Worm (Caenorhabditis elegans) whole organism, L2 larva: ENCODE measurements around the gene nfyc-1.

Experiments used
- C34F6.9 ChIP-seq: fragments of 150-350 bp; optimal IDR thresholded peaks from 2 replicates; lab custom pipeline; 2014; ENCODE audit warnings: missing biosample characterization, missing genetic modification characterization
- F13H6.1 ChIP-seq: sonication (generic microtip); optimal IDR thresholded peaks from 2 replicates; lab custom pipeline; 2016; ENCODE audit warnings: missing genetic modification characterization, missing compliant biosample characterization
- R02D3.7 ChIP-seq: fragments of 150-350 bp; optimal IDR thresholded peaks from 2 replicates; lab custom pipeline; 2014; ENCODE audit warnings: missing biosample characterization, missing genetic modification characterization
- Y55F3AM.14 ChIP-seq: fragments of 200-800 bp; sonication (Bioruptor generic); optimal IDR thresholded peaks from 2 replicates; lab custom pipeline; 2018; ENCODE audit warnings: mild to moderate bottlenecking, missing genetic modification characterization, missing compliant biosample characterization
- ZK546.5 ChIP-seq: sonication (generic microtip); optimal IDR thresholded peaks from 2 replicates; lab custom pipeline; 2017; ENCODE audit warnings: missing biosample characterization, missing genetic modification characterization
- alr-1 ChIP-seq: fragments of 150-350 bp; optimal IDR thresholded peaks from 2 replicates; lab custom pipeline; 2014; ENCODE audit warnings: missing biosample characterization, missing genetic modification characterization
- aly-2 ChIP-seq: fragments of 150-350 bp; optimal IDR thresholded peaks from 2 replicates; lab custom pipeline; 2014; ENCODE audit warnings: missing biosample characterization, missing genetic modification characterization
- ama-1 ChIP-seq: fragments of 150-350 bp; optimal IDR thresholded peaks from 2 replicates; lab custom pipeline; 2018; ENCODE audit warnings: inconsistent platforms
- blmp-1 ChIP-seq: sonication (generic microtip); optimal IDR thresholded peaks from 2 replicates; lab custom pipeline; 2017; ENCODE audit warnings: missing genetic modification characterization, mild to moderate bottlenecking, missing compliant biosample characterization, antibody characterized with exemption, moderate library complexity; ENCODE audit not compliant: insufficient read depth
- ceh-16 ChIP-seq: fragments of 150-350 bp; optimal IDR thresholded peaks from 2 replicates; lab custom pipeline; 2014; ENCODE audit warnings: missing biosample characterization, missing genetic modification characterization
- ceh-82 ChIP-seq: fragments of 150-350 bp; optimal IDR thresholded peaks from 2 replicates; lab custom pipeline; 2014; ENCODE audit warnings: missing biosample characterization, missing genetic modification characterization
- crh-2 ChIP-seq: sonication (generic microtip); optimal IDR thresholded peaks from 2 replicates; lab custom pipeline; 2017; ENCODE audit warnings: missing biosample characterization, missing genetic modification characterization
- dmd-4 ChIP-seq: sonication (generic microtip); optimal IDR thresholded peaks from 2 replicates; lab custom pipeline; 2017; ENCODE audit warnings: missing biosample characterization, missing genetic modification characterization
- egl-27 ChIP-seq: sonication (generic microtip); optimal IDR thresholded peaks from 3 replicates; lab custom pipeline; 2017; ENCODE audit warnings: missing biosample characterization, missing genetic modification reagents, missing genetic modification characterization
- elt-1 ChIP-seq: fragments of 150-350 bp; optimal IDR thresholded peaks from 2 replicates; lab custom pipeline; 2014; ENCODE audit warnings: missing biosample characterization, missing genetic modification characterization
- elt-3 ChIP-seq: sonication (generic microtip); optimal IDR thresholded peaks from 2 replicates; lab custom pipeline; 2017; ENCODE audit warnings: missing biosample characterization, missing genetic modification characterization
- fos-1 ChIP-seq: fragments of 150-350 bp; optimal IDR thresholded peaks from 2 replicates; lab custom pipeline; 2014; ENCODE audit warnings: missing biosample characterization, missing genetic modification characterization
- gmeb-1 ChIP-seq: fragments of 150-350 bp; optimal IDR thresholded peaks from 2 replicates; lab custom pipeline; 2014; ENCODE audit warnings: missing biosample characterization, missing genetic modification characterization
- lin-11 ChIP-seq: fragments of 150-350 bp; sonication (generic microtip); optimal IDR thresholded peaks from 2 replicates; lab custom pipeline; 2014; ENCODE audit warnings: missing biosample characterization, missing genetic modification characterization, inconsistent platforms, mixed read lengths
- lin-13 ChIP-seq: fragments of 150-350 bp; optimal IDR thresholded peaks from 2 replicates; lab custom pipeline; 2014; ENCODE audit warnings: missing biosample characterization, missing genetic modification reagents, missing genetic modification characterization
- lin-39 ChIP-seq: fragments of 150-350 bp; optimal IDR thresholded peaks from 2 replicates; lab custom pipeline; 2014; ENCODE audit warnings: missing biosample characterization, missing genetic modification reagents, missing genetic modification characterization
- lsy-2 ChIP-seq, 2 experiments: fragments of 150-350 bp in 1 of 2; sonication (generic microtip) in 1 of 2; optimal IDR thresholded peaks; 2 replicates each; lab custom pipeline; 2014 to 2017; ENCODE audit warnings: missing biosample characterization in 2 of 2, missing genetic modification characterization in 2 of 2
- mab-5 ChIP-seq: fragments of 150-350 bp; optimal IDR thresholded peaks from 2 replicates; lab custom pipeline; 2014; ENCODE audit warnings: missing biosample characterization, missing genetic modification characterization
- mbf-1 ChIP-seq: sonication (generic microtip); optimal IDR thresholded peaks from 2 replicates; lab custom pipeline; 2017; ENCODE audit warnings: missing biosample characterization, missing genetic modification characterization
- mdl-1 ChIP-seq, 2 experiments: fragments of 150-350 bp in 1 of 2; sonication (generic microtip) in 1 of 2; optimal IDR thresholded peaks; 2 replicates each; lab custom pipeline; 2017; ENCODE audit warnings: missing biosample characterization in 2 of 2, missing genetic modification characterization in 2 of 2
- nhr-10 ChIP-seq: sonication (generic microtip); optimal IDR thresholded peaks from 2 replicates; lab custom pipeline; 2017; ENCODE audit warnings: missing biosample characterization, missing genetic modification characterization
- nhr-11 ChIP-seq: fragments of 150-350 bp; optimal IDR thresholded peaks from 2 replicates; lab custom pipeline; 2014; ENCODE audit warnings: missing biosample characterization, missing genetic modification characterization
- nhr-12 ChIP-seq: fragments of 150-350 bp; optimal IDR thresholded peaks from 2 replicates; lab custom pipeline; 2014; ENCODE audit warnings: missing biosample characterization, missing genetic modification characterization
- nhr-129 ChIP-seq: fragments of 150-350 bp; optimal IDR thresholded peaks from 2 replicates; lab custom pipeline; 2014; ENCODE audit warnings: missing biosample characterization, missing genetic modification characterization
- nhr-21 ChIP-seq: fragments of 150-350 bp; optimal IDR thresholded peaks from 2 replicates; lab custom pipeline; 2014; ENCODE audit warnings: missing biosample characterization, missing genetic modification characterization
- nhr-23 ChIP-seq: fragments of 150-350 bp; optimal IDR thresholded peaks from 2 replicates; lab custom pipeline; 2014; ENCODE audit warnings: missing biosample characterization, missing genetic modification reagents, missing genetic modification characterization
- nhr-237 ChIP-seq: fragments of 150-350 bp; optimal IDR thresholded peaks from 2 replicates; lab custom pipeline; 2014; ENCODE audit warnings: missing biosample characterization, missing genetic modification characterization
- nhr-25 ChIP-seq: fragments of 150-350 bp; sonication (generic microtip); optimal IDR thresholded peaks from 3 replicates; lab custom pipeline; 2014; ENCODE audit warnings: missing biosample characterization, missing genetic modification characterization
- nhr-6 ChIP-seq: fragments of 150-350 bp; optimal IDR thresholded peaks from 2 replicates; lab custom pipeline; 2014; ENCODE audit warnings: missing biosample characterization, missing genetic modification characterization
- nhr-77 ChIP-seq: fragments of 150-350 bp; optimal IDR thresholded peaks from 2 replicates; lab custom pipeline; 2014; ENCODE audit warnings: missing biosample characterization, missing genetic modification characterization
- peb-1 ChIP-seq: fragments of 150-350 bp; optimal IDR thresholded peaks from 2 replicates; lab custom pipeline; 2014; ENCODE audit warnings: missing biosample characterization, missing genetic modification characterization
- sem-4 ChIP-seq: fragments of 150-350 bp; optimal IDR thresholded peaks from 2 replicates; lab custom pipeline; 2014; ENCODE audit warnings: missing biosample characterization, missing genetic modification reagents, missing genetic modification characterization
- skn-1 ChIP-seq: sonication (generic microtip); optimal IDR thresholded peaks from 2 replicates; lab custom pipeline; 2017; ENCODE audit warnings: missing biosample characterization, missing genetic modification characterization
- sma-3 ChIP-seq: sonication (generic microtip); optimal IDR thresholded peaks from 2 replicates; lab custom pipeline; 2016; ENCODE audit warnings: missing genetic modification reagents, missing genetic modification characterization, missing compliant biosample characterization
- sma-9 ChIP-seq, 2 experiments: fragments of 150-350 bp in 1 of 2; sonication (generic microtip) in 1 of 2; optimal IDR thresholded peaks; 2 replicates each; lab custom pipeline; 2014 to 2016; ENCODE audit warnings: missing genetic modification characterization in 2 of 2, mild to moderate bottlenecking in 1 of 2, missing biosample characterization in 1 of 2, missing compliant biosample characterization in 1 of 2, missing genetic modification reagents in 1 of 2, moderate library complexity in 1 of 2
- snpc-4 ChIP-seq: fragments of 150-350 bp; optimal IDR thresholded peaks from 2 replicates; lab custom pipeline; 2014; ENCODE audit warnings: missing biosample characterization, missing genetic modification characterization
- unc-39 ChIP-seq: fragments of 150-350 bp; optimal IDR thresholded peaks from 2 replicates; lab custom pipeline; 2014; ENCODE audit warnings: missing biosample characterization, missing genetic modification characterization
- unc-55 ChIP-seq: fragments of 150-350 bp; sonication (generic microtip); optimal IDR thresholded peaks from 3 replicates; lab custom pipeline; 2014; ENCODE audit warnings: missing biosample characterization, missing genetic modification reagents, missing genetic modification characterization
- unc-62 ChIP-seq: fragments of 150-350 bp; optimal IDR thresholded peaks from 2 replicates; lab custom pipeline; 2014; ENCODE audit warnings: missing biosample characterization, missing genetic modification reagents, missing genetic modification characterization
- zag-1 ChIP-seq: fragments of 150-350 bp; optimal IDR thresholded peaks from 2 replicates; lab custom pipeline; 2014; ENCODE audit warnings: missing biosample characterization, missing genetic modification characterization
- ztf-1 ChIP-seq: fragments of 200-800 bp; sonication (Bioruptor generic); conservative IDR thresholded peaks from 2 replicates; pipeline ENCODE4 v1.3.6; 2022; ENCODE audit warnings: missing genetic modification characterization, missing compliant biosample characterization
- ztf-11 ChIP-seq: sonication (generic microtip); optimal IDR thresholded peaks from 2 replicates; lab custom pipeline; 2017; ENCODE audit warnings: missing biosample characterization, missing genetic modification characterization
- ztf-4 ChIP-seq: fragments of 150-350 bp; optimal IDR thresholded peaks from 2 replicates; lab custom pipeline; 2014; ENCODE audit warnings: missing biosample characterization, missing genetic modification characterization

Gene nfyc-1

DNA sequence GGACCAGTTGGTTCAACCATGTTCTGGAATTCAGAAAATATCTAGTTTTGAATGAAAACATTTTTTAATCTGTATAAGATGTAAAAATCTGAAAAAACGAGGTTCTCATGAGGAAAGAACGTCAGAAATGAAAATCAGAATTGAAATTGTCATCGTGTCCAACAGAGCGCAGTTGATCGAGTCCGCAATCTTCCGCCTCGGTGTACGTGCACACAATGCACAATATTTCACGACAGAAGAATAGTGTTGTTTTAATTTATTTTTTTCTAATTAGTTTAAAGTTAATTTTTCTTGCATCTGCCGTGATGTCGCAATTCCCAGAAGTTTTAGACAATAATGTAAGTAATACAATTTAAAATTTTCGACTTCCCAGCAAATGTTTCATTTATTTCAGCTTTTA is at the start of gene nfyc-1:
nfyc-1 (plus strand) TSS at position 268 of the 400 bp plus-strand sequence.
- TF ChIP-seq lsy-2 (tag; optimal IDR thresholded peaks at IDR 0.05; lab: Kevin White, UChicago) (peak in 1 of 2 experiments; percentile 82), blmp-1 (peak; percentile 26), unc-55 (GFP tag; lab: Kevin White, UChicago) (peak; percentile 81), sma-9 (GFP tag; optimal IDR thresholded peaks at IDR 0.05; lab: Kevin White, UChicago) (peak; percentile 43), sma-9 (tag; optimal IDR thresholded peaks at IDR 0.05; lab: Kevin White, UChicago) (no peak), gmeb-1 (tag; lab: Kevin White, UChicago) (peak; percentile 48), alr-1 (tag; lab: Kevin White, UChicago) (no peak), nhr-23 (no peak), Y55F3AM.14 (GFP tag; lab: Kevin White, UChicago) (no peak), fos-1 (tag; lab: Kevin White, UChicago) (peak; percentile 57), unc-62 (GFP tag; lab: Kevin White, UChicago) (no peak), elt-3 (tag; lab: Kevin White, UChicago) (no peak), nhr-77 (tag; lab: Kevin White, UChicago) (no peak), mdl-1 (tag; optimal IDR thresholded peaks at IDR 0.05; lab: Kevin White, UChicago) (no peak), ceh-82 (tag; lab: Kevin White, UChicago) (no peak), ZK546.5 (tag; lab: Kevin White, UChicago) (no peak), egl-27 (tag; lab: Kevin White, UChicago) (no peak), R02D3.7 (tag; lab: Kevin White, UChicago) (no peak), ama-1 (lab: Kevin White, UChicago) (no peak), zag-1 (tag; lab: Kevin White, UChicago) (no peak), nhr-237 (tag; lab: Kevin White, UChicago) (no peak), lin-11 (peak; percentile 68), F13H6.1 (peak; percentile 23), aly-2 (tag; lab: Kevin White, UChicago) (no peak), peb-1 (tag; lab: Kevin White, UChicago) (no peak), C34F6.9 (tag; lab: Kevin White, UChicago) (peak; percentile 87), ztf-4 (tag; lab: Kevin White, UChicago) (peak; percentile 24), skn-1 (tag; lab: Kevin White, UChicago) (peak; percentile 98), ceh-16 (no peak), nhr-129 (tag; lab: Kevin White, UChicago) (peak; percentile 60), nhr-10 (tag; lab: Kevin White, UChicago) (no peak), nhr-12 (tag; lab: Kevin White, UChicago) (no peak), mbf-1 (tag; lab: Kevin White, UChicago) (no peak), crh-2 (tag; lab: Kevin White, UChicago) (peak; percentile 77), unc-39 (no peak), nhr-11 (no peak), nhr-25 (peak; percentile 41), sma-3 (GFP tag; lab: Kevin White, UChicago) (peak; percentile 25), ztf-1 (GFP tag; lab: Robert Waterston, UW) (no peak), snpc-4 (tag; lab: Kevin White, UChicago) (no peak), dmd-4 (tag; lab: Kevin White, UChicago) (no peak), elt-1 (tag; lab: Kevin White, UChicago) (no peak), nhr-6 (no peak), lin-13 (peak; percentile 68), nhr-21 (tag; lab: Kevin White, UChicago) (no peak), sem-4 (tag; lab: Kevin White, UChicago) (no peak), lin-39 (no peak), mab-5 (no peak), ztf-11 (tag; lab: Kevin White, UChicago) (no peak)
